Worm (Caenorhabditis elegans) whole organism, young adult: ENCODE results near the gene bus-19.

Experiments
- B0336.3 ChIP-seq: fragments of 200-800 bp; sonication (Bioruptor generic); IDR thresholded peaks from 2 replicates; pipeline ENCODE4 v1.3.6; 2022; ENCODE audit warnings: missing genetic modification characterization, missing compliant biosample characterization
- C06A6.2 ChIP-seq: fragments of 200-800 bp; sonication (Bioruptor generic); conservative IDR thresholded peaks from 2 replicates; pipeline ENCODE4 v1.3.6; 2022; ENCODE audit warnings: missing genetic modification characterization, missing compliant biosample characterization
- F22D6.2 ChIP-seq: sonication (generic microtip); optimal IDR thresholded peaks from 2 replicates; lab custom pipeline; 2016; ENCODE audit warnings: mild to moderate bottlenecking, missing genetic modification characterization, missing compliant biosample characterization
- F33H1.4 ChIP-seq: fragments of 200-800 bp; sonication (Bioruptor generic); IDR thresholded peaks from 2 replicates; pipeline ENCODE4 v1.3.6; 2022; ENCODE audit warnings: missing genetic modification reagents, missing genetic modification characterization, missing compliant biosample characterization
- F37B4.10 ChIP-seq: fragments of 200-800 bp; sonication (Bioruptor generic); IDR thresholded peaks from 2 replicates; pipeline ENCODE4 v1.3.6; 2022; ENCODE audit warnings: missing genetic modification characterization, missing compliant biosample characterization
- F55B11.4 ChIP-seq: sonication (generic microtip); optimal IDR thresholded peaks from 2 replicates; lab custom pipeline; 2016; ENCODE audit warnings: missing compliant biosample characterization, missing genetic modification characterization, borderline replicate concordance; ENCODE audit not compliant: insufficient read depth
- Y53F4B.3 ChIP-seq: fragments of 200-800 bp; sonication (Bioruptor generic); IDR thresholded peaks from 2 replicates; pipeline ENCODE4 v1.3.6; 2022; ENCODE audit warnings: missing genetic modification reagents, missing genetic modification characterization, missing compliant biosample characterization
- Y53G8AR.9 ChIP-seq: fragments of 200-800 bp; sonication (Bioruptor generic); conservative IDR thresholded peaks from 2 replicates; pipeline ENCODE4 v1.3.6; 2022; ENCODE audit warnings: missing genetic modification reagents, missing genetic modification characterization, missing compliant biosample characterization
- Y67H2A.10 ChIP-seq: fragments of 200-800 bp; sonication (Bioruptor generic); conservative IDR thresholded peaks from 2 replicates; pipeline ENCODE4 v1.3.6; 2022; ENCODE audit warnings: missing genetic modification reagents, missing genetic modification characterization, missing compliant biosample characterization
- Y79H2A.3 ChIP-seq: fragments of 200-800 bp; sonication (Bioruptor generic); conservative IDR thresholded peaks from 2 replicates; pipeline ENCODE4 v1.3.6; 2022; ENCODE audit warnings: missing genetic modification reagents, missing genetic modification characterization, missing compliant biosample characterization
- Y95B8A.8 ChIP-seq: fragments of 200-800 bp; sonication (Bioruptor generic); IDR thresholded peaks from 2 replicates; pipeline ENCODE4 v1.3.6; 2022; ENCODE audit warnings: missing genetic modification reagents, missing genetic modification characterization, missing compliant biosample characterization
- ZK185.1 ChIP-seq: sonication (generic microtip); optimal IDR thresholded peaks from 2 replicates; lab custom pipeline; 2016; ENCODE audit warnings: mild to moderate bottlenecking, missing genetic modification characterization, missing compliant biosample characterization; ENCODE audit not compliant: poor library complexity, severe bottlenecking
- ama-1 ChIP-seq, 3 experiments: fragments of 150-350 bp in 1 of 3; sonication (generic microtip) in 2 of 3; optimal IDR thresholded peaks; 2 replicates each; lab custom pipeline; 2014 to 2018; ENCODE audit warnings: missing biosample characterization in 2 of 3, missing genetic modification characterization in 2 of 3, missing genetic modification reagents in 2 of 3
- atf-7 ChIP-seq: sonication (generic microtip); optimal IDR thresholded peaks from 2 replicates; lab custom pipeline; 2017; ENCODE audit warnings: mild to moderate bottlenecking, missing genetic modification characterization, missing compliant biosample characterization
- attf-3 ChIP-seq: fragments of 200-800 bp; sonication (Bioruptor generic); conservative IDR thresholded peaks from 2 replicates; pipeline ENCODE4 v1.3.6; 2022; ENCODE audit warnings: missing genetic modification reagents, missing genetic modification characterization, missing compliant biosample characterization
- attf-5 ChIP-seq: fragments of 200-800 bp; sonication (Bioruptor generic); optimal IDR thresholded peaks from 2 replicates; lab custom pipeline; 2018; ENCODE audit warnings: mild to moderate bottlenecking, missing genetic modification characterization, missing compliant biosample characterization
- attf-6 ChIP-seq: fragments of 200-800 bp; sonication (Bioruptor generic); IDR thresholded peaks from 2 replicates; pipeline ENCODE4 v1.3.6; 2022; ENCODE audit warnings: missing genetic modification reagents, missing genetic modification characterization, missing compliant biosample characterization
- ceh-40 ChIP-seq: fragments of 200-800 bp; sonication (Bioruptor generic); IDR thresholded peaks from 2 replicates; pipeline ENCODE4 v1.3.6; 2022; ENCODE audit warnings: missing genetic modification characterization, missing compliant biosample characterization
- ceh-79 ChIP-seq: sonication (generic microtip); optimal IDR thresholded peaks from 2 replicates; lab custom pipeline; 2017; ENCODE audit warnings: mild to moderate bottlenecking, missing genetic modification characterization, missing compliant biosample characterization
- dpff-1 ChIP-seq: sonication (generic microtip); optimal IDR thresholded peaks from 2 replicates; lab custom pipeline; 2017; ENCODE audit warnings: mild to moderate bottlenecking, missing genetic modification characterization, missing compliant biosample characterization
- fkh-3 ChIP-seq: sonication (generic microtip); optimal IDR thresholded peaks from 2 replicates; lab custom pipeline; 2016; ENCODE audit warnings: mild to moderate bottlenecking, missing genetic modification characterization, missing compliant biosample characterization
- him-1 ChIP-seq: sonication (generic microtip); optimal IDR thresholded peaks from 2 replicates; lab custom pipeline; 2016; ENCODE audit warnings: missing genotype, missing genetic modification reagents, missing genetic modification characterization, missing compliant biosample characterization
- hmg-1.2 ChIP-seq: fragments of 200-800 bp; sonication (Bioruptor generic); IDR thresholded peaks from 2 replicates; pipeline ENCODE4 v1.3.6; 2022; ENCODE audit warnings: missing genetic modification reagents, missing genetic modification characterization, missing compliant biosample characterization
- hrde-1 ChIP-seq: sonication (generic microtip); optimal IDR thresholded peaks from 2 replicates; lab custom pipeline; 2016; ENCODE audit warnings: missing genetic modification characterization, mild to moderate bottlenecking, missing compliant biosample characterization, moderate library complexity, missing genotype, missing genetic modification reagents, borderline replicate concordance
- lag-1 ChIP-seq: fragments of 200-800 bp; sonication (Bioruptor generic); IDR thresholded peaks from 2 replicates; pipeline ENCODE4 v1.3.6; 2022; ENCODE audit warnings: missing genetic modification reagents, missing genetic modification characterization, missing compliant biosample characterization
- let-607 ChIP-seq, 2 experiments: fragments of 200-800 bp in 1 of 2; sonication (Bioruptor generic) in 1 of 2; sonication (generic microtip) in 1 of 2; optimal IDR thresholded peaks; 2 replicates each; lab custom pipeline; 2016 to 2018; ENCODE audit warnings: mild to moderate bottlenecking in 2 of 2, missing compliant biosample characterization in 2 of 2, missing genetic modification characterization in 2 of 2, moderate library complexity in 2 of 2, missing genotype in 1 of 2
- lin-40 ChIP-seq: sonication (generic microtip); optimal IDR thresholded peaks from 2 replicates; lab custom pipeline; 2016; ENCODE audit warnings: missing genetic modification characterization, mild to moderate bottlenecking, missing compliant biosample characterization, missing genotype, missing genetic modification reagents
- madf-3 ChIP-seq: fragments of 200-800 bp; sonication (Bioruptor generic); IDR thresholded peaks from 2 replicates; pipeline ENCODE4 v1.3.6; 2022; ENCODE audit warnings: missing genetic modification reagents, missing genetic modification characterization, missing compliant biosample characterization
- mel-28 ChIP-seq: sonication (generic microtip); optimal IDR thresholded peaks from 2 replicates; lab custom pipeline; 2016; ENCODE audit warnings: borderline replicate concordance, mild to moderate bottlenecking, missing genetic modification characterization, missing compliant biosample characterization
- nfyb-1 ChIP-seq: fragments of 200-800 bp; sonication (Bioruptor generic); IDR thresholded peaks from 2 replicates; pipeline ENCODE4 v1.3.6; 2022; ENCODE audit warnings: missing genetic modification reagents, missing genetic modification characterization, missing compliant biosample characterization
- nhr-27 ChIP-seq: fragments of 200-800 bp; sonication (Bioruptor generic); optimal IDR thresholded peaks from 2 replicates; lab custom pipeline; 2018; ENCODE audit warnings: mild to moderate bottlenecking, missing genetic modification characterization, moderate library complexity, missing compliant biosample characterization
- nhr-80 ChIP-seq: sonication (generic microtip); optimal IDR thresholded peaks from 2 replicates; lab custom pipeline; 2016; ENCODE audit warnings: missing genetic modification characterization, missing compliant biosample characterization
- pha-4 ChIP-seq: fragments of 150-350 bp; sonication (generic microtip); optimal IDR thresholded peaks from 2 replicates; lab custom pipeline; 2014; ENCODE audit warnings: missing biosample characterization, missing genetic modification reagents, missing genetic modification characterization
- rcor-1 ChIP-seq: fragments of 200-800 bp; sonication (Bioruptor generic); IDR thresholded peaks from 2 replicates; pipeline ENCODE4 v1.3.6; 2022; ENCODE audit warnings: missing genetic modification reagents, missing genetic modification characterization, missing compliant biosample characterization
- rpc-1 ChIP-seq, 2 experiments: fragments of 150-350 bp in 1 of 2; sonication (generic microtip) in 1 of 2; optimal IDR thresholded peaks; 2 replicates each; lab custom pipeline; 2014 to 2018; ENCODE audit warnings: missing biosample characterization in 1 of 2, missing genetic modification characterization in 1 of 2, missing genetic modification reagents in 1 of 2, missing genotype in 1 of 2
- snpc-1.3 ChIP-seq: sonication (generic microtip); optimal IDR thresholded peaks from 2 replicates; lab custom pipeline; 2017; ENCODE audit warnings: missing genetic modification characterization, mild to moderate bottlenecking, missing compliant biosample characterization, antibody characterized with exemption, moderate library complexity, missing genotype, missing genetic modification reagents; ENCODE audit not compliant: insufficient read depth
- somi-1 ChIP-seq: fragments of 200-800 bp; sonication (Bioruptor generic); optimal IDR thresholded peaks from 2 replicates; lab custom pipeline; 2018; ENCODE audit warnings: mild to moderate bottlenecking, missing genetic modification characterization, missing compliant biosample characterization
- tbp1 ChIP-seq: fragments of 200-800 bp; sonication (Bioruptor generic); optimal IDR thresholded peaks from 2 replicates; lab custom pipeline; 2018; ENCODE audit warnings: mild to moderate bottlenecking, missing genetic modification characterization, missing compliant biosample characterization
- unc-130 ChIP-seq: sonication (generic microtip); optimal IDR thresholded peaks from 2 replicates; lab custom pipeline; 2016; ENCODE audit warnings: missing genetic modification reagents, missing genetic modification characterization, missing compliant biosample characterization
- zim-3 ChIP-seq: sonication (generic microtip); optimal IDR thresholded peaks from 2 replicates; lab custom pipeline; 2017; ENCODE audit warnings: mild to moderate bottlenecking, missing genetic modification characterization, moderate library complexity, missing compliant biosample characterization
- ztf-25 ChIP-seq: fragments of 200-800 bp; sonication (Bioruptor generic); IDR thresholded peaks from 2 replicates; pipeline ENCODE4 v1.3.6; 2022; ENCODE audit warnings: missing genetic modification reagents, missing genetic modification characterization, missing compliant biosample characterization

Gene bus-19

DNA sequence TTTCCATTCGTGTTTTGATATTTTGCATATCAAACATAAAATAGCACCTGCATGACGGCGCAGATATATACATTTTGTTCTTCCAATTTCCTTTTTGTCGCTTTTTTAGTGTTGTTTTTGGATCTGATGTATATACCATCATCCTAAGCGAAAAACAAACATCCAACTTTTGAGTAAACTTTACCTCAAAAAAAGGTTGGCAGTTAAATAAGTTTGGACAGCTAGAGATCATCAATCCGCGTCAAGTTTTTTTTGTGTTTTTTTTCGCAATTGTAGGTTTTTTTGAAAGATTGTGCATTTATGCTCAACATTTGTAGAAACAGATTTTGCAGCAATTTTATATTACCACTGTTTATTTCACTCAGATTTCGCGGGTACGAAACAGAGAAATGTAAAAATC is at the start of gene bus-19:
Gene bus-19 (plus strand): TSS at position 301 of the 400 bp plus-strand sequence.
- TF ChIP-seq atf-7 (tag; lab: Kevin White, UChicago) (no peak), lin-40 (no peak), ZK185.1 (tag; lab: Kevin White, UChicago) (no peak), Y53F4B.3 (GFP tag; lab: Robert Waterston, UW) (no peak), him-1 (tag; lab: Kevin White, UChicago) (no peak), dpff-1 (tag; lab: Kevin White, UChicago) (no peak), Y67H2A.10 (GFP tag; lab: Robert Waterston, UW) (no peak), somi-1 (GFP tag; lab: Kevin White, UChicago) (no peak), rcor-1 (GFP tag; lab: Robert Waterston, UW) (no peak), ceh-79 (tag; lab: Kevin White, UChicago) (no peak), Y95B8A.8 (GFP tag; lab: Robert Waterston, UW) (no peak), attf-5 (GFP tag; lab: Kevin White, UChicago) (no peak), pha-4 (tag; lab: Kevin White, UChicago) (no peak), ceh-40 (no peak), let-607 (tag; optimal IDR thresholded peaks at IDR 0.05; lab: Kevin White, UChicago) (no peak), F55B11.4 (tag; lab: Kevin White, UChicago) (no peak), F33H1.4 (GFP tag; lab: Robert Waterston, UW) (no peak), attf-6 (GFP tag; lab: Robert Waterston, UW) (no peak), unc-130 (GFP tag; lab: Kevin White, UChicago) (no peak)

DNA sequence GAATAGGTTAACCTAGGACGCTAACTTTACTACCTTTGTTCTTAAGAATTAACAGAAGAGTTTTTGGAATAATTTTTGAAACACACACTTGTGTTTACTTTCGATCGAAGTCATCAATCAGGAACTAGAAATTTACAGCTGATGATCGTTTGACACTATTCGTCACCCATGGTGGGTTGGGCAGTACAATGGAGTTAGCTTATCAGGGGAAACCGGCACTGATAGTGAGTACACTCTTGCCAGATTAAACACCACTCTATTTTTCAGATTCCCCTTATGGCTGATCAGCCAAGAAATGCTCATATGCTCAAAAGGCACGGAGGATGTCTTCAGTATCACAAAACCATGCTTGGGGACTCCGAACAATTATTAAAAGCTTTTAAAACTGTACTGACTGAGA is 49.8 kb upstream of the bus-19 start:
- TF ChIP-seq zim-3 (tag; lab: Kevin White, UChicago) = no peak
- TF ChIP-seq nhr-80 = peak; percentile 46
- no peak for TF ChIP-seq F22D6.2 (tag; lab: Kevin White, UChicago)
- no peak for TF ChIP-seq ZK185.1 (tag; lab: Kevin White, UChicago)

DNA sequence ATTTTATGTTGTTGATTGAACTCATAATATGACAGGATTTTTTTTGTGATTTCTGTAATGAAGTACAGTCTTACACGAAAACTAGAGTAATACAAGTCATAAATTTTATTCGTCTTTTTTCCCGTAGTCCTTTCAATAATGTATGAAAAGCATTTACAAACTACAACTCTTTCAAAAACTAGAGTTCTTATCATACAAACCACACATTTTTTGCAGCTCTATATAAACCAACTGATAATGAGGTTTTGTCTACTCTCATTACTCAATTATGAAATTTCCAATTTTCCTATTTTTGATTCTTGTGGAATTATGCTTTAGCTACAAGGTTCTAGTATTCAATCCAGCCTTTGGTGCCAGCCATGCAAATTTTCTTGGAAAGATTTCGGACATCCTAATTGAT is 47.1 kb upstream of the bus-19 start, which contains the start of gene ugt-16:
Gene ugt-16 (plus strand): TSS at position 248 of the 400 bp plus-strand sequence.
- TF ChIP-seq fkh-3 (tag; lab: Kevin White, UChicago) (no peak), nhr-80 (peak; percentile 51), nhr-27 (tag; lab: Kevin White, UChicago) (no peak), mel-28 (tag; lab: Kevin White, UChicago) (no peak)

DNA sequence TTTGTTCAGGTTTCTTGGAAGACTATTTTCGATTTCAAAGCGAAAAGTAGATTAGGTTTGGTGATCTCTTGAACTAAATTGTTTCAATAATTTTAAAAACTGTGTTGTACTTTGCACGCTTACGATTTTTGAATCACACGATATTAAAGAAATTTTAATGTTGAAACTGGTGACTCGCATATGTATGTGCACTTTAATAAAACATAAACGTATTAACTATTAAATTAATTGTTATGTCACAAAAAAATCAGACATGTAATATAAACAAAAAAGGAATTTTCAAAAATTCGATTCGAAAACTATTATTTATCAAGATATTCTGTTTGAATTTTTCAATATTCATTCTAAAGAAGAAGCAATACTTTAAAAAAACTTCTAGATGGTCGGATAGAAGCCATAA is 44.6 kb upstream of the bus-19 start, which contains the start of gene ugt-15:
Gene ugt-15 (plus strand): TSS at position 301 of the 400 bp plus-strand sequence.
- TF ChIP-seq nhr-80 = peak; percentile 18
- no peak for TF ChIP-seq hmg-1.2 (GFP tag; lab: Robert Waterston, UW)

DNA sequence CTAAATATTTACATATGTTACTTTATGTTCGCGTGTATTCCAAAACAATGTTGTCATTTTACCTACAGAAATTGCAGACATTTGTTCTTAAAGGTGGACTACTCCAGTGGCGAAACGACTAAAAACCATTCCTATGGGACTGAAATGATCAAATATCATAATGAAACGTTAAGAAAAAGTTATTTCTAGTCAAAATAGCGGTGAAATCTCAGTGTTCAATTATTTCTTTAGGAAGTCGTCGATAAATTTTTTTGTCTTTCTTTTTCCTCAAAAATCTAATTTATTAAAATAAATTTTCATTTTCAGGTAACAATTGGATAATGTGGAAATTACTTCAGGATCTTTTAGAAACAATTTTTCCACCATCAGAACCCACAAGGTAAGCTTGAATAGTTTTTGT is 36.5 kb upstream of the bus-19 start, which contains the start of gene C44H9.4:
Gene C44H9.4 (plus strand): TSS at position 301 of the 400 bp plus-strand sequence.
- TF ChIP-seq Y79H2A.3 (GFP tag; lab: Robert Waterston, UW) = no peak
- TF ChIP-seq madf-3 (GFP tag; lab: Robert Waterston, UW) = no peak
- TF ChIP-seq rpc-1 (optimal IDR thresholded peaks at IDR 0.05; lab: Kevin White, UChicago) = no peak
- TF ChIP-seq rpc-1 (tag; optimal IDR thresholded peaks at IDR 0.05; lab: Kevin White, UChicago) = no peak
- no peak for TF ChIP-seq ama-1 (optimal IDR thresholded peaks at IDR 0.05; lab: Kevin White, UChicago)
- no peak for TF ChIP-seq ama-1 (GFP tag; optimal IDR thresholded peaks at IDR 0.05; lab: Kevin White, UChicago)
- TF ChIP-seq hrde-1 (tag; lab: Kevin White, UChicago) = no peak
- no peak for TF ChIP-seq nhr-80
- TF ChIP-seq snpc-1.3 (tag; lab: Kevin White, UChicago) = no peak
- no peak for TF ChIP-seq lag-1 (GFP tag; lab: Robert Waterston, UW)
- no peak for TF ChIP-seq C06A6.2 (GFP tag; lab: Robert Waterston, UW)
- no peak for TF ChIP-seq tbp1 (GFP tag; lab: Kevin White, UChicago)
- no peak for TF ChIP-seq attf-3 (GFP tag; lab: Robert Waterston, UW)
- no peak for TF ChIP-seq B0336.3 (GFP tag; lab: Robert Waterston, UW)
- no peak for TF ChIP-seq Y53G8AR.9 (GFP tag; lab: Robert Waterston, UW)
- no peak for TF ChIP-seq nfyb-1 (GFP tag; lab: Robert Waterston, UW)
- no peak for TF ChIP-seq F37B4.10 (GFP tag; lab: Robert Waterston, UW)
- no peak for TF ChIP-seq ztf-25 (GFP tag; lab: Robert Waterston, UW)
- no peak for TF ChIP-seq attf-6 (GFP tag; lab: Robert Waterston, UW)
